Worm (Caenorhabditis elegans) whole organism, L2 larva: ENCODE results near the gene R13H4.6.

ENCODE experiments used
- R02D3.7 ChIP-seq: fragments of 150-350 bp; optimal IDR thresholded peaks from 2 replicates; lab custom pipeline; 2014; ENCODE audit warnings: missing biosample characterization, missing genetic modification characterization
- egl-27 ChIP-seq: sonication (generic microtip); optimal IDR thresholded peaks from 3 replicates; lab custom pipeline; 2017; ENCODE audit warnings: missing biosample characterization, missing genetic modification reagents, missing genetic modification characterization
- fos-1 ChIP-seq: fragments of 150-350 bp; optimal IDR thresholded peaks from 2 replicates; lab custom pipeline; 2014; ENCODE audit warnings: missing biosample characterization, missing genetic modification characterization
- gmeb-1 ChIP-seq: fragments of 150-350 bp; optimal IDR thresholded peaks from 2 replicates; lab custom pipeline; 2014; ENCODE audit warnings: missing biosample characterization, missing genetic modification characterization
- lin-39 ChIP-seq: fragments of 150-350 bp; optimal IDR thresholded peaks from 2 replicates; lab custom pipeline; 2014; ENCODE audit warnings: missing biosample characterization, missing genetic modification reagents, missing genetic modification characterization
- lsy-2 ChIP-seq, 2 experiments: fragments of 150-350 bp in 1 of 2; sonication (generic microtip) in 1 of 2; optimal IDR thresholded peaks; 2 replicates each; lab custom pipeline; 2014 to 2017; ENCODE audit warnings: missing biosample characterization in 2 of 2, missing genetic modification characterization in 2 of 2
- nhr-11 ChIP-seq: fragments of 150-350 bp; optimal IDR thresholded peaks from 2 replicates; lab custom pipeline; 2014; ENCODE audit warnings: missing biosample characterization, missing genetic modification characterization
- nhr-12 ChIP-seq: fragments of 150-350 bp; optimal IDR thresholded peaks from 2 replicates; lab custom pipeline; 2014; ENCODE audit warnings: missing biosample characterization, missing genetic modification characterization
- nhr-237 ChIP-seq: fragments of 150-350 bp; optimal IDR thresholded peaks from 2 replicates; lab custom pipeline; 2014; ENCODE audit warnings: missing biosample characterization, missing genetic modification characterization
- nhr-25 ChIP-seq: fragments of 150-350 bp; sonication (generic microtip); optimal IDR thresholded peaks from 3 replicates; lab custom pipeline; 2014; ENCODE audit warnings: missing biosample characterization, missing genetic modification characterization
- snpc-4 ChIP-seq: fragments of 150-350 bp; optimal IDR thresholded peaks from 2 replicates; lab custom pipeline; 2014; ENCODE audit warnings: missing biosample characterization, missing genetic modification characterization
- unc-39 ChIP-seq: fragments of 150-350 bp; optimal IDR thresholded peaks from 2 replicates; lab custom pipeline; 2014; ENCODE audit warnings: missing biosample characterization, missing genetic modification characterization
- unc-62 ChIP-seq: fragments of 150-350 bp; optimal IDR thresholded peaks from 2 replicates; lab custom pipeline; 2014; ENCODE audit warnings: missing biosample characterization, missing genetic modification reagents, missing genetic modification characterization

ce11 chrV:11868142-11868541 is 5.2 kb downstream of the R13H4.6 start, which contains the start of gene R13H4.7:
- TF ChIP-seq nhr-12 (tag; lab: Kevin White, UChicago) = no peak
- TF ChIP-seq snpc-4 (tag; lab: Kevin White, UChicago) = no peak
- TF ChIP-seq fos-1 (tag; lab: Kevin White, UChicago) = no peak
- no peak for TF ChIP-seq nhr-11 (tag; lab: Kevin White, UChicago)
- no peak for TF ChIP-seq unc-62
- no peak for TF ChIP-seq lsy-2 (tag; optimal IDR thresholded peaks at IDR 0.05; lab: Kevin White, UChicago)
- no peak for TF ChIP-seq egl-27 (tag; lab: Kevin White, UChicago)
- TF ChIP-seq unc-39 (tag; lab: Kevin White, UChicago) = no peak
- TF ChIP-seq lin-39 = no peak
- TF ChIP-seq R02D3.7 (tag; lab: Kevin White, UChicago) = no peak
- no peak for TF ChIP-seq nhr-25 (tag; lab: Kevin White, UChicago)
- TF ChIP-seq nhr-237 = no peak
- no peak for TF ChIP-seq gmeb-1 (tag; lab: Kevin White, UChicago)
